Fruit fly (Drosophila melanogaster) S2 (cell line): ENCODE results near the gene CG12679.

Source experiments
- CG8478 ChIP-seq: fragments of >200 bp; optimal IDR thresholded peaks from 2 replicates; lab custom pipeline; 2018
- CTCF ChIP-seq, 2 experiments: fragments of >200 bp; optimal IDR thresholded peaks; 2 replicates each; lab custom pipeline; 2018

- TF ChIP-seq CTCF (optimal IDR thresholded peaks at IDR 0.05; lab: Kevin White, UChicago) (peak in 1 of 2 experiments; percentile 16), CG8478 (no peak)
Observed at dm6 chrX:20330278-20330677, 46.0 kb downstream of the CG12679 start, which contains the start of gene CG1504.
